Fruit fly (Drosophila melanogaster): Measurements from ENCODE around the gene Cp15.

The Cp15 gene

DNA sequence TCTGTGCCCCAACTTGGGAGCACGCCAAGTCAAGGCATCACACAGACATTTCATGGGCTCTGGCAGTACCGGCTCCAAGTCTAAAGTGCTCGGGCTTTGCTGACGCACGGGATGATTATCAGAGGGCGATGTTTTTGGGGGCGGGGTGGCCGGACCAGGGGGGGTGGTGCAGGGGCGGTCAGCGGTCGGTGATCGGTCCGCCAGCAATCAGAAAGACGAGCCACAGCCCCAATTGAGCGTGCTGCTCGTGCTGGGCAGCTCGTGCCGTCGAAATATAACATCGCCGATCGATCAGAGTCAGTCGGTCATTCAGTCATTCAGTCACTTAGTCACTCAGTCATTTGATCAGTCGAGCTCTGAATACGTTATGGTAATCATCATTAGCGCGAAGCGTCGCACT lies 30.4 kb upstream of the Cp15 start (continued):
- TF ChIP-seq Nf-YB (GFP tag; optimal IDR thresholded peaks at IDR 0.05) (no peak), z (GFP tag; IDR thresholded peaks at IDR 0.05) (no peak), kni (GFP tag; optimal IDR thresholded peaks at IDR 0.05) (no peak), pfk (GFP tag; optimal IDR thresholded peaks at IDR 0.05) (no peak), scrt (GFP tag; optimal IDR thresholded peaks at IDR 0.05) (no peak), CG15073 (GFP tag; optimal IDR thresholded peaks at IDR 0.05) (no peak), CG8388 (GFP tag; optimal IDR thresholded peaks at IDR 0.05) (no peak), BEAF-32 (GFP tag; optimal IDR thresholded peaks at IDR 0.05) (no peak), Elba2 (GFP tag; optimal IDR thresholded peaks at IDR 0.05) (no peak), Dbx (GFP tag; IDR thresholded peaks at IDR 0.05) (0 out of 3 replicates have a peak, but pooled peaks have one; percentile 28), Optix (GFP tag; IDR thresholded peaks at IDR 0.05) (no peak), Mrtf (GFP tag; IDR thresholded peaks at IDR 0.05) (no peak), gsb (GFP tag; IDR thresholded peaks at IDR 0.05) (0 out of 2 replicates have a peak, but pooled peaks have one; percentile 40), cato (GFP tag; optimal IDR thresholded peaks at IDR 0.05; ENCODE audit: borderline replicate concordance) (no peak), CG4360 (GFP tag; IDR thresholded peaks at IDR 0.05) (no peak), danr (GFP tag; IDR thresholded peaks at IDR 0.05) (no peak), ac (GFP tag; optimal IDR thresholded peaks at IDR 0.05) (no peak), croc (GFP tag; conservative IDR thresholded peaks at IDR 0.05) (no peak), CG9817 (tag; optimal IDR thresholded peaks at IDR 0.05) (no peak), Aef1 (GFP tag; IDR thresholded peaks at IDR 0.05) (no peak), toy (GFP tag; IDR thresholded peaks at IDR 0.05) (no peak), lmd (GFP tag; IDR thresholded peaks at IDR 0.05) (peak; percentile 7; the same call in 1 of the 2 replicates), CG14710 (tag; optimal IDR thresholded peaks at IDR 0.05) (no peak), row (GFP tag; IDR thresholded peaks at IDR 0.05) (0 out of 3 replicates have a peak, but pooled peaks have one; percentile 12), CG13775 (GFP tag; optimal IDR thresholded peaks at IDR 0.05) (no peak), tgo (GFP tag; IDR thresholded peaks at IDR 0.05) (no peak), CG8290 (GFP tag; optimal IDR thresholded peaks at IDR 0.05) (no peak), CG8290 (tag; optimal IDR thresholded peaks at IDR 0.05) (peak in 1 of 2 experiments; percentile 60), CHES-1-like (GFP tag; optimal IDR thresholded peaks at IDR 0.05) (no peak), pum (GFP tag; optimal IDR thresholded peaks at IDR 0.05) (no peak), shn (GFP tag; optimal IDR thresholded peaks at IDR 0.05) (no peak), CG31388 (GFP tag; optimal IDR thresholded peaks at IDR 0.05) (no peak), Deaf1 (tag; optimal IDR thresholded peaks at IDR 0.05) (peak; percentile 89), gro (GFP tag; optimal IDR thresholded peaks at IDR 0.05) (no peak), CG9727 (GFP tag; optimal IDR thresholded peaks at IDR 0.05) (no peak), CG30020 (tag; optimal IDR thresholded peaks at IDR 0.05) (no peak), CG14860 (GFP tag; IDR thresholded peaks at IDR 0.05; ENCODE audit: partially characterized antibody) (no peak), CG6254 (GFP tag; optimal IDR thresholded peaks at IDR 0.05) (no peak), Hmr (GFP tag; optimal IDR thresholded peaks at IDR 0.05) (peak; percentile 9), klu (GFP tag; IDR thresholded peaks at IDR 0.05) (no peak), CG3726 (GFP tag; IDR thresholded peaks at IDR 0.05) (no peak), CG6683 (GFP tag; optimal IDR thresholded peaks at IDR 0.05) (no peak), Tbp (GFP tag; optimal IDR thresholded peaks at IDR 0.05) (no peak), CG1603 (tag; optimal IDR thresholded peaks at IDR 0.05) (no peak), ken (GFP tag; IDR thresholded peaks at IDR 0.05) (no peak), ab (GFP tag; optimal IDR thresholded peaks at IDR 0.05) (no peak), salm (tag; optimal IDR thresholded peaks at IDR 0.05) (no peak), CG4730 (GFP tag; IDR thresholded peaks at IDR 0.05) (no peak), CG7372 (GFP tag; IDR thresholded peaks at IDR 0.05) (no peak), gem (tag; optimal IDR thresholded peaks at IDR 0.05) (no peak), Opbp (GFP tag; IDR thresholded peaks at IDR 0.05; ENCODE audit: partially characterized antibody) (no peak), CG7745 (tag; optimal IDR thresholded peaks at IDR 0.05) (no peak)

Data from whole organism, embryonic.